Fruit fly (Drosophila melanogaster): ENCODE data around the gene CG17261.

Gene CG17261

dm6 chr2L:3039774-3040173 is 2.6 kb upstream of the CG17261 start, which contains the start of the genes cnir and CG17221 (continued):
- TF ChIP-seq pan (optimal IDR thresholded peaks at IDR 0.05) (no peak), pan (GFP tag; optimal IDR thresholded peaks at IDR 0.05 in 1 of 2, IDR thresholded peaks at IDR 0.05 in 1 of 2) (no peak), corto (GFP tag; optimal IDR thresholded peaks at IDR 0.05) (no peak), ftz-f1 (GFP tag; optimal IDR thresholded peaks at IDR 0.05) (no peak), CG12071 (GFP tag; optimal IDR thresholded peaks at IDR 0.05) (no peak), insv (GFP tag; optimal IDR thresholded peaks at IDR 0.05) (peak in 1 of 2 experiments; percentile 63), PHDP (tag; optimal IDR thresholded peaks at IDR 0.05) (peak; percentile 68), Six4 (GFP tag; optimal IDR thresholded peaks at IDR 0.05) (peak; percentile 64), klu (GFP tag; IDR thresholded peaks at IDR 0.05) (no peak), Myb (GFP tag; optimal IDR thresholded peaks at IDR 0.05) (peak; percentile 93), dmrt11E (tag; optimal IDR thresholded peaks at IDR 0.05) (peak; percentile 51), CG10431 (GFP tag; optimal IDR thresholded peaks at IDR 0.05) (no peak), CG18011 (GFP tag; optimal IDR thresholded peaks at IDR 0.05) (peak; percentile 61), CG15011 (GFP tag; optimal IDR thresholded peaks at IDR 0.05) (peak; percentile 29), vfl (GFP tag; optimal IDR thresholded peaks at IDR 0.05) (peak; percentile 55), CG12769 (tag; optimal IDR thresholded peaks at IDR 0.05) (peak; percentile 69), CG6791 (GFP tag; IDR thresholded peaks at IDR 0.05; ENCODE audit: partially characterized antibody) (no peak), CG3847 (GFP tag; IDR thresholded peaks at IDR 0.05) (peak; percentile 63; the same call in 1 of the 2 replicates), Antp (GFP tag; optimal IDR thresholded peaks at IDR 0.05) (peak; percentile 69), ac (GFP tag; optimal IDR thresholded peaks at IDR 0.05) (no peak), fd102C (GFP tag; optimal IDR thresholded peaks at IDR 0.05) (no peak), NfI (GFP tag; optimal IDR thresholded peaks at IDR 0.05) (peak; percentile 74), CG2712 (tag; optimal IDR thresholded peaks at IDR 0.05) (peak; percentile 72), seq (GFP tag; IDR thresholded peaks at IDR 0.05) (peak; percentile 49; the same call in 1 of the 2 replicates), Hsf (GFP tag; optimal IDR thresholded peaks at IDR 0.05) (peak; percentile 72), C15 (GFP tag; IDR thresholded peaks at IDR 0.05) (no peak), Taf1 (GFP tag; IDR thresholded peaks at IDR 0.05) (no peak), repo (GFP tag; optimal IDR thresholded peaks at IDR 0.05) (peak; percentile 51), D19A (tag; optimal IDR thresholded peaks at IDR 0.05) (peak; percentile 37), CG43689 (GFP tag; IDR thresholded peaks at IDR 0.05) (no peak), Oli (tag; optimal IDR thresholded peaks at IDR 0.05) (peak; percentile 47), yki (optimal IDR thresholded peaks at IDR 0.05) (no peak), maf-S (GFP tag; optimal IDR thresholded peaks at IDR 0.05) (peak; percentile 66), Vsx1 (GFP tag; optimal IDR thresholded peaks at IDR 0.05) (no peak), CG12236 (GFP tag; optimal IDR thresholded peaks at IDR 0.05) (peak; percentile 55), nerfin-1 (tag; optimal IDR thresholded peaks at IDR 0.05) (peak; percentile 58), onecut (GFP tag; IDR thresholded peaks at IDR 0.05) (peak; percentile 88), CG4707 (GFP tag; optimal IDR thresholded peaks at IDR 0.05) (no peak), luna (GFP tag; optimal IDR thresholded peaks at IDR 0.05) (peak; percentile 51), CrebB (tag; optimal IDR thresholded peaks at IDR 0.05) (peak; percentile 34), Ada2b (GFP tag; IDR thresholded peaks at IDR 0.05) (no peak), CG4282 (GFP tag; optimal IDR thresholded peaks at IDR 0.05) (no peak), gcm2 (GFP tag; optimal IDR thresholded peaks at IDR 0.05) (peak; percentile 53), CkIIα-i1 (GFP tag; IDR thresholded peaks at IDR 0.05) (no peak), mirr (GFP tag; optimal IDR thresholded peaks at IDR 0.05) (peak; percentile 56), chn (GFP tag; optimal IDR thresholded peaks at IDR 0.05) (peak; percentile 58), pzg (GFP tag; optimal IDR thresholded peaks at IDR 0.05) (peak; percentile 72), HLH54F (GFP tag; optimal IDR thresholded peaks at IDR 0.05) (peak; percentile 76), tup (GFP tag; optimal IDR thresholded peaks at IDR 0.05) (peak; percentile 43), CHES-1-like (GFP tag; optimal IDR thresholded peaks at IDR 0.05) (peak; percentile 79), CoRest (tag; optimal IDR thresholded peaks at IDR 0.05) (peak; percentile 74), Ptx1 (GFP tag; IDR thresholded peaks at IDR 0.05) (no peak)
